Worm (Caenorhabditis elegans): ENCODE data around the gene C45G9.15.

DNA sequence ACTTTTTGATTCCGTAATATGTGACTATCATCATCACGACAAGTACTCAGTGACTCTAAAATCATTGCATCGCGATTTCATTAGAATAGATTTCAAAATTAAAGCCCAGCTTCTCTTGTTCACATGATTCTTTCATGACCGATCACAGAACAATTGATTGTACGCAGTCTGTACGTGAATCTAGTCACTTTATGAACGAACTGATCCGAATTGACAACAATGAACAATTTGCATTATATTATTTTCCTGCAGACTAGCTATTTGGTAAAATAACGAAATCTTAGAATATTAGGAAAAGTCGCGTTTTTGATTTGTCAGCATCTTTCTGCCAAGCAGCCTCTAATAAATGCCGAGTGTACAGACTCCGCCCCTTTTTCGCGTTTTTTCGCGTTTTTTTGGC lies 47.7 kb upstream of the C45G9.15 start:
- TF ChIP-seq lin-39 (tag; optimal IDR thresholded peaks at IDR 0.05): no peak
- no peak for TF ChIP-seq ama-1 (optimal IDR thresholded peaks at IDR 0.05)
- no peak for TF ChIP-seq pha-4 (tag; optimal IDR thresholded peaks at IDR 0.05)
- no peak for TF ChIP-seq elt-1 (tag; optimal IDR thresholded peaks at IDR 0.05)
- TF ChIP-seq eor-1 (tag; optimal IDR thresholded peaks at IDR 0.05): no peak
- no peak for TF ChIP-seq nhr-76 (tag; optimal IDR thresholded peaks at IDR 0.05)
- TF ChIP-seq zag-1 (tag; optimal IDR thresholded peaks at IDR 0.05): no peak
- TF ChIP-seq fos-1 (tag; optimal IDR thresholded peaks at IDR 0.05): no peak
- TF ChIP-seq nhr-237 (tag; optimal IDR thresholded peaks at IDR 0.05): no peak
- no peak for TF ChIP-seq nhr-28 (tag; optimal IDR thresholded peaks at IDR 0.05)
- TF ChIP-seq lin-15B (tag; optimal IDR thresholded peaks at IDR 0.05): no peak
- no peak for TF ChIP-seq ceh-82 (tag; optimal IDR thresholded peaks at IDR 0.05)

Data from whole organism, L3 larva.